Worm (Caenorhabditis elegans) whole organism, young adult: ENCODE results near the gene ddo-2.

Source experiments
- B0035.1 ChIP-seq: sonication (generic microtip); optimal IDR thresholded peaks from 2 replicates; lab custom pipeline; 2016; ENCODE audit warnings: missing genetic modification characterization, mild to moderate bottlenecking, missing compliant biosample characterization, missing genotype, missing genetic modification reagents
- B0336.3 ChIP-seq: fragments of 200-800 bp; sonication (Bioruptor generic); IDR thresholded peaks from 2 replicates; pipeline ENCODE4 v1.3.6; 2022; ENCODE audit warnings: missing genetic modification characterization, missing compliant biosample characterization
- C17E4.6 ChIP-seq: fragments of 200-800 bp; sonication (Bioruptor generic); IDR thresholded peaks from 2 replicates; pipeline ENCODE4 v1.3.6; 2022; ENCODE audit warnings: missing genetic modification reagents, missing genetic modification characterization, missing compliant biosample characterization
- F23B12.7 ChIP-seq: sonication (generic microtip); optimal IDR thresholded peaks from 2 replicates; lab custom pipeline; 2017; ENCODE audit warnings: missing genetic modification characterization, mild to moderate bottlenecking, missing compliant biosample characterization, antibody characterized with exemption, moderate library complexity; ENCODE audit not compliant: insufficient read depth
- F33H1.4 ChIP-seq: fragments of 200-800 bp; sonication (Bioruptor generic); IDR thresholded peaks from 2 replicates; pipeline ENCODE4 v1.3.6; 2022; ENCODE audit warnings: missing genetic modification reagents, missing genetic modification characterization, missing compliant biosample characterization
- F49E8.2 ChIP-seq: sonication (generic microtip); optimal IDR thresholded peaks from 3 replicates; lab custom pipeline; 2017; ENCODE audit warnings: missing genetic modification characterization, mild to moderate bottlenecking, missing compliant biosample characterization, antibody characterized with exemption, moderate library complexity; ENCODE audit not compliant: insufficient read depth
- F57C9.4 ChIP-seq: sonication (generic microtip); optimal IDR thresholded peaks from 2 replicates; lab custom pipeline; 2017; ENCODE audit warnings: mild to moderate bottlenecking, missing genetic modification characterization, missing compliant biosample characterization
- K12H6.12 ChIP-seq: fragments of 200-800 bp; sonication (Bioruptor generic); optimal IDR thresholded peaks from 2 replicates; lab custom pipeline; 2018; ENCODE audit warnings: mild to moderate bottlenecking, missing genetic modification characterization, missing compliant biosample characterization
- T26A5.8 ChIP-seq: sonication (generic microtip); optimal IDR thresholded peaks from 2 replicates; lab custom pipeline; 2016; ENCODE audit warnings: missing genetic modification characterization, missing compliant biosample characterization
- Y53F4B.3 ChIP-seq: fragments of 200-800 bp; sonication (Bioruptor generic); IDR thresholded peaks from 2 replicates; pipeline ENCODE4 v1.3.6; 2022; ENCODE audit warnings: missing genetic modification reagents, missing genetic modification characterization, missing compliant biosample characterization
- Y67H2A.10 ChIP-seq: fragments of 200-800 bp; sonication (Bioruptor generic); conservative IDR thresholded peaks from 2 replicates; pipeline ENCODE4 v1.3.6; 2022; ENCODE audit warnings: missing genetic modification reagents, missing genetic modification characterization, missing compliant biosample characterization
- Y79H2A.3 ChIP-seq: fragments of 200-800 bp; sonication (Bioruptor generic); conservative IDR thresholded peaks from 2 replicates; pipeline ENCODE4 v1.3.6; 2022; ENCODE audit warnings: missing genetic modification reagents, missing genetic modification characterization, missing compliant biosample characterization
- atf-7 ChIP-seq: sonication (generic microtip); optimal IDR thresholded peaks from 2 replicates; lab custom pipeline; 2017; ENCODE audit warnings: mild to moderate bottlenecking, missing genetic modification characterization, missing compliant biosample characterization
- ceh-100 ChIP-seq: fragments of 200-800 bp; sonication (Bioruptor generic); IDR thresholded peaks from 2 replicates; pipeline ENCODE4 v1.3.6; 2022; ENCODE audit warnings: missing genetic modification reagents, missing genetic modification characterization, missing compliant biosample characterization
- ceh-58 ChIP-seq: fragments of 200-800 bp; sonication (Bioruptor generic); IDR thresholded peaks from 2 replicates; pipeline ENCODE4 v1.3.6; 2022; ENCODE audit warnings: missing genetic modification characterization, missing compliant biosample characterization
- dpff-1 ChIP-seq: sonication (generic microtip); optimal IDR thresholded peaks from 2 replicates; lab custom pipeline; 2017; ENCODE audit warnings: mild to moderate bottlenecking, missing genetic modification characterization, missing compliant biosample characterization
- dpl-1 ChIP-seq: fragments of 150-350 bp; optimal IDR thresholded peaks from 2 replicates; lab custom pipeline; 2014; ENCODE audit warnings: missing biosample characterization, missing genetic modification reagents, missing genetic modification characterization
- ekl-4 ChIP-seq: fragments of 200-800 bp; sonication (Bioruptor generic); IDR thresholded peaks from 2 replicates; pipeline ENCODE4 v1.3.6; 2022; ENCODE audit warnings: missing genetic modification reagents, missing genetic modification characterization, missing compliant biosample characterization
- ets-4 ChIP-seq: fragments of 200-800 bp; sonication (Bioruptor generic); optimal IDR thresholded peaks from 2 replicates; lab custom pipeline; 2018; ENCODE audit warnings: mild to moderate bottlenecking, missing genetic modification characterization, missing compliant biosample characterization
- hmg-1.2 ChIP-seq: fragments of 200-800 bp; sonication (Bioruptor generic); IDR thresholded peaks from 2 replicates; pipeline ENCODE4 v1.3.6; 2022; ENCODE audit warnings: missing genetic modification reagents, missing genetic modification characterization, missing compliant biosample characterization
- hmg-20 ChIP-seq: fragments of 200-800 bp; sonication (Bioruptor generic); IDR thresholded peaks from 2 replicates; pipeline ENCODE4 v1.3.6; 2022; ENCODE audit warnings: missing genetic modification reagents, missing genetic modification characterization, missing compliant biosample characterization
- lag-1 ChIP-seq: fragments of 200-800 bp; sonication (Bioruptor generic); IDR thresholded peaks from 2 replicates; pipeline ENCODE4 v1.3.6; 2022; ENCODE audit warnings: missing genetic modification reagents, missing genetic modification characterization, missing compliant biosample characterization
- lin-26 ChIP-seq: fragments of 200-800 bp; sonication (Bioruptor generic); IDR thresholded peaks from 2 replicates; pipeline ENCODE4 v1.3.6; 2022; ENCODE audit warnings: missing genetic modification reagents, missing genetic modification characterization, missing compliant biosample characterization
- lin-40 ChIP-seq: sonication (generic microtip); optimal IDR thresholded peaks from 2 replicates; lab custom pipeline; 2016; ENCODE audit warnings: missing genetic modification characterization, mild to moderate bottlenecking, missing compliant biosample characterization, missing genotype, missing genetic modification reagents
- lir-1 ChIP-seq: fragments of 200-800 bp; sonication (Bioruptor generic); conservative IDR thresholded peaks from 2 replicates; pipeline ENCODE4 v1.3.6; 2022; ENCODE audit warnings: missing genetic modification reagents, missing genetic modification characterization, missing compliant biosample characterization
- lsl-1 ChIP-seq: fragments of 200-800 bp; sonication (Bioruptor generic); optimal IDR thresholded peaks from 2 replicates; lab custom pipeline; 2018; ENCODE audit warnings: mild to moderate bottlenecking, missing genetic modification characterization, moderate library complexity, missing compliant biosample characterization
- madf-10 ChIP-seq: sonication (generic microtip); optimal IDR thresholded peaks from 2 replicates; lab custom pipeline; 2016; ENCODE audit warnings: mild to moderate bottlenecking, missing genetic modification characterization, missing compliant biosample characterization
- madf-6 ChIP-seq: fragments of 200-800 bp; sonication (Bioruptor generic); IDR thresholded peaks from 2 replicates; pipeline ENCODE4 v1.3.6; 2022; ENCODE audit warnings: missing genetic modification reagents, missing genetic modification characterization, missing compliant biosample characterization
- mcd-1 ChIP-seq: fragments of 200-800 bp; sonication (Bioruptor generic); IDR thresholded peaks from 2 replicates; pipeline ENCODE4 v1.3.6; 2022; ENCODE audit warnings: missing genetic modification reagents, missing genetic modification characterization, missing compliant biosample characterization
- nfya-1 ChIP-seq: sonication (generic microtip); optimal IDR thresholded peaks from 2 replicates; lab custom pipeline; 2017; ENCODE audit warnings: antibody characterized with exemption, missing compliant biosample characterization, missing genetic modification characterization, borderline replicate concordance; ENCODE audit not compliant: insufficient read depth
- nhr-179 ChIP-seq: sonication (generic microtip); optimal IDR thresholded peaks from 2 replicates; lab custom pipeline; 2016; ENCODE audit warnings: mild to moderate bottlenecking, missing genetic modification characterization, missing compliant biosample characterization
- nhr-90 ChIP-seq: sonication (generic microtip); optimal IDR thresholded peaks from 2 replicates; lab custom pipeline; 2016; ENCODE audit warnings: missing genotype, mild to moderate bottlenecking, missing genetic modification characterization, missing compliant biosample characterization
- rcor-1 ChIP-seq: fragments of 200-800 bp; sonication (Bioruptor generic); IDR thresholded peaks from 2 replicates; pipeline ENCODE4 v1.3.6; 2022; ENCODE audit warnings: missing genetic modification reagents, missing genetic modification characterization, missing compliant biosample characterization
- rpc-1 ChIP-seq, 2 experiments: fragments of 150-350 bp in 1 of 2; sonication (generic microtip) in 1 of 2; optimal IDR thresholded peaks; 2 replicates each; lab custom pipeline; 2014 to 2018; ENCODE audit warnings: missing biosample characterization in 1 of 2, missing genetic modification characterization in 1 of 2, missing genetic modification reagents in 1 of 2, missing genotype in 1 of 2
- tbp1 ChIP-seq: fragments of 200-800 bp; sonication (Bioruptor generic); optimal IDR thresholded peaks from 2 replicates; lab custom pipeline; 2018; ENCODE audit warnings: mild to moderate bottlenecking, missing genetic modification characterization, missing compliant biosample characterization
- tlf-1 ChIP-seq: fragments of 200-800 bp; sonication (Bioruptor generic); optimal IDR thresholded peaks from 2 replicates; lab custom pipeline; 2018; ENCODE audit warnings: mild to moderate bottlenecking, missing genetic modification characterization, missing compliant biosample characterization
- unc-130 ChIP-seq: sonication (generic microtip); optimal IDR thresholded peaks from 2 replicates; lab custom pipeline; 2016; ENCODE audit warnings: missing genetic modification reagents, missing genetic modification characterization, missing compliant biosample characterization
- xnd-1 ChIP-seq: sonication (generic microtip); optimal IDR thresholded peaks from 2 replicates; lab custom pipeline; 2016; ENCODE audit warnings: missing genotype, missing genetic modification reagents, missing genetic modification characterization, missing compliant biosample characterization
- ztf-22 ChIP-seq: fragments of 200-800 bp; sonication (Bioruptor generic); optimal IDR thresholded peaks from 2 replicates; lab custom pipeline; 2018; ENCODE audit warnings: mild to moderate bottlenecking, missing genetic modification characterization, moderate library complexity, missing compliant biosample characterization
- ztf-25 ChIP-seq: fragments of 200-800 bp; sonication (Bioruptor generic); IDR thresholded peaks from 2 replicates; pipeline ENCODE4 v1.3.6; 2022; ENCODE audit warnings: missing genetic modification reagents, missing genetic modification characterization, missing compliant biosample characterization

ddo-2 gene

ce11 chrV:7424336-7424735 is 11.2 kb downstream of the ddo-2 start, which contains the start of gene F18E3.10:
Gene F18E3.10, minus strand, starts transcription at chrV:7424436.
- TF ChIP-seq lsl-1 (GFP tag; lab: Kevin White, UChicago), result no peak

ce11 chrV:7420162-7420561 is 15.3 kb downstream of the ddo-2 start, which contains the start of gene srxa-4:
Gene srxa-4, plus strand, starts transcription at chrV:7420462.
- TF ChIP-seq lin-26, result no peak
- no peak for TF ChIP-seq C17E4.6
- no peak for TF ChIP-seq ztf-25
- no peak for TF ChIP-seq mcd-1 (GFP tag; lab: Robert Waterston, UW)
- TF ChIP-seq xnd-1 (tag; lab: Kevin White, UChicago), result no peak
- no peak for TF ChIP-seq B0336.3 (GFP tag; lab: Robert Waterston, UW)
- no peak for TF ChIP-seq Y67H2A.10
- no peak for TF ChIP-seq nhr-179 (tag; lab: Kevin White, UChicago)
- no peak for TF ChIP-seq tbp1 (GFP tag; lab: Kevin White, UChicago)
- no peak for TF ChIP-seq hmg-20 (GFP tag; lab: Robert Waterston, UW)
- no peak for TF ChIP-seq ceh-100 (GFP tag; lab: Robert Waterston, UW)
- TF ChIP-seq lag-1 (GFP tag; lab: Robert Waterston, UW), result no peak
- no peak for TF ChIP-seq ets-4 (GFP tag; lab: Kevin White, UChicago)
- TF ChIP-seq lir-1 (GFP tag; lab: Robert Waterston, UW), result no peak
- TF ChIP-seq nfya-1 (tag; lab: Kevin White, UChicago), result no peak
- TF ChIP-seq unc-130 (GFP tag; lab: Kevin White, UChicago), result no peak
- no peak for TF ChIP-seq hmg-1.2 (GFP tag; lab: Robert Waterston, UW)

- TF ChIP-seq K12H6.12 (tag; lab: Kevin White, UChicago) (no peak), F49E8.2 (no peak)
These were observed 18.3 kb downstream of the ddo-2 start, which contains the start of gene srw-67 for ce11 chrV:7417018-7417716. Gene srw-67, plus strand, starts transcription at chrV:7417660.

- TF ChIP-seq F57C9.4 (tag; lab: Kevin White, UChicago) (no peak), rpc-1 (optimal IDR thresholded peaks at IDR 0.05; lab: Kevin White, UChicago) (no peak), rpc-1 (tag; optimal IDR thresholded peaks at IDR 0.05; lab: Kevin White, UChicago) (no peak), dpff-1 (tag; lab: Kevin White, UChicago) (no peak)
These were observed 18.9 kb downstream of the ddo-2 start for ce11 chrV:7416569-7416968.

ce11 chrV:7415780-7416428 is 19.6 kb downstream of the ddo-2 start, which contains the start of gene F18E3.13:
Gene F18E3.13, plus strand, starts transcription at chrV:7416164.
- TF ChIP-seq Y53F4B.3 (GFP tag; lab: Robert Waterston, UW) (no peak), F33H1.4 (GFP tag; lab: Robert Waterston, UW) (no peak), hmg-20 (GFP tag; lab: Robert Waterston, UW) (no peak), Y79H2A.3 (GFP tag; lab: Robert Waterston, UW) (no peak), Y67H2A.10 (no peak), ekl-4 (GFP tag; lab: Robert Waterston, UW) (no peak), atf-7 (tag; lab: Kevin White, UChicago) (peak; percentile 69), K12H6.12 (tag; lab: Kevin White, UChicago) (no peak), madf-6 (no peak), F23B12.7 (no peak), T26A5.8 (tag; lab: Kevin White, UChicago) (no peak), B0035.1 (tag; lab: Kevin White, UChicago) (no peak), nhr-90 (tag; lab: Kevin White, UChicago) (no peak), tlf-1 (GFP tag; lab: Kevin White, UChicago) (no peak), ztf-22 (GFP tag; lab: Kevin White, UChicago) (no peak), lin-40 (tag; lab: Kevin White, UChicago) (peak; percentile 35), dpl-1 (no peak), rcor-1 (GFP tag; lab: Robert Waterston, UW) (no peak), lir-1 (GFP tag; lab: Robert Waterston, UW) (no peak), B0336.3 (GFP tag; lab: Robert Waterston, UW) (no peak), madf-10 (tag; lab: Kevin White, UChicago) (no peak), ceh-58 (no peak)
